Worm (Caenorhabditis elegans): ENCODE results near the gene pnc-2.

DNA sequence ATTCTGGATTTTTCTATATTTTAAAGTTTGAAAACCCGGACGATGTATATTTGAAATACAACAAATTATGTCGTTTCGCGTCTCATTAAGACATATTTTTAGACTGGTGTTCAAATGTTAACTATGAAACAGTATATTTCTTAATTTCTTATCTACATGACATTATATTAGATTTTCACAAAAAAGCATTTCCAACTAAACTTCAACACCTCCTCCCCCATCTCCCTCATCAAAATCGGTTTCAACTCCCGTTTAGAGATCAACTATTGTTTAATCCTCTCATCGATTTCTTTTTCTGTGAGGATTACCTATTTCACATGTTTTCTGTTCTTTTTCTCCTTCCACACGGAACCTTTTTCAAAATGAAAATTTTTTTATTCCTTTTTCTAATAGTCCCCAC, 47.3 kb downstream of the pnc-2 start, which contains the start of gene Y57G11C.38:
- TF ChIP-seq mab-5 (tag; optimal IDR thresholded peaks at IDR 0.05) (no peak), mls-2 (tag; optimal IDR thresholded peaks at IDR 0.05) (no peak), elt-3 (tag; optimal IDR thresholded peaks at IDR 0.05) (no peak), lsy-2 (tag; optimal IDR thresholded peaks at IDR 0.05) (no peak), pha-4 (tag; optimal IDR thresholded peaks at IDR 0.05) (no peak), nhr-2 (tag; optimal IDR thresholded peaks at IDR 0.05) (no peak), blmp-1 (tag; optimal IDR thresholded peaks at IDR 0.05) (no peak), nhr-12 (tag; optimal IDR thresholded peaks at IDR 0.05) (no peak), unc-39 (tag; optimal IDR thresholded peaks at IDR 0.05) (no peak), cnd-1 (tag; optimal IDR thresholded peaks at IDR 0.05) (no peak), unc-62 (GFP tag; optimal IDR thresholded peaks at IDR 0.05) (no peak), elt-1 (tag; optimal IDR thresholded peaks at IDR 0.05; ENCODE audit: borderline replicate concordance, insufficient read depth) (no peak), lin-13 (tag; optimal IDR thresholded peaks at IDR 0.05) (no peak)

Measured in whole organism, mixed stage, embryonic.